Fruit fly (Drosophila melanogaster) whole organism, embryonic: Measurements from ENCODE around the gene cni.

ENCODE experiments used
- Antp ChIP-seq: fragments of 200-800 bp; sonication (Bioruptor generic); optimal IDR thresholded peaks from 3 replicates; lab custom pipeline; 2016; ENCODE audit warnings: missing biosample characterization, missing genetic modification characterization
- Bteb2 ChIP-seq: fragments of 200-800 bp; sonication (Bioruptor generic); optimal IDR thresholded peaks from 2 replicates; lab custom pipeline; 2016; ENCODE audit warnings: missing biosample characterization, missing genetic modification characterization
- CG11398 ChIP-seq: fragments of 200-800 bp; sonication (Bioruptor generic); optimal IDR thresholded peaks from 2 replicates; lab custom pipeline; 2016; ENCODE audit warnings: missing biosample characterization, missing genetic modification characterization
- CG12155 ChIP-seq: fragments of 200-800 bp; sonication (Bioruptor generic); optimal IDR thresholded peaks from 3 replicates; lab custom pipeline; 2016; ENCODE audit warnings: missing biosample characterization, missing genetic modification characterization
- CG12391 ChIP-seq: fragments of 200-800 bp; sonication (Bioruptor generic); optimal IDR thresholded peaks from 3 replicates; lab custom pipeline; 2018; ENCODE audit warnings: missing biosample characterization, mild to moderate bottlenecking, missing genetic modification characterization, moderate library complexity
- CG13287 ChIP-seq: fragments of 200-800 bp; sonication (Bioruptor generic); IDR thresholded peaks from 2 replicates; pipeline ENCODE4 v1.3.6; 2022; ENCODE audit warnings: missing biosample characterization, missing genetic modification characterization; ENCODE audit not compliant: partially characterized antibody
- CG13624 ChIP-seq: fragments of 200-800 bp; sonication (Bioruptor generic); optimal IDR thresholded peaks from 2 replicates; lab custom pipeline; 2016; ENCODE audit warnings: missing biosample characterization, missing genetic modification characterization
- CG14441 ChIP-seq: fragments of 200-800 bp; sonication (Bioruptor generic); IDR thresholded peaks from 2 replicates; pipeline ENCODE4 v1.3.6; 2022; ENCODE audit warnings: missing biosample characterization, missing genetic modification characterization
- CG1647 ChIP-seq: fragments of 200-800 bp; sonication (Bioruptor generic); optimal IDR thresholded peaks from 3 replicates; lab custom pipeline; 2016; ENCODE audit warnings: missing biosample characterization, missing genetic modification characterization
- CG17912 ChIP-seq: fragments of 200-800 bp; sonication (Bioruptor generic); optimal IDR thresholded peaks from 2 replicates; lab custom pipeline; 2018; ENCODE audit warnings: missing biosample characterization, mild to moderate bottlenecking, missing genetic modification characterization
- CG2202 ChIP-seq: fragments of 200-800 bp; sonication (Bioruptor generic); optimal IDR thresholded peaks from 2 replicates; lab custom pipeline; 2018; ENCODE audit warnings: missing biosample characterization, mild to moderate bottlenecking, missing genetic modification characterization
- CG30403 ChIP-seq: fragments of 200-800 bp; sonication (Bioruptor generic); optimal IDR thresholded peaks from 3 replicates; lab custom pipeline; 2016; ENCODE audit warnings: missing biosample characterization, missing genetic modification characterization
- CG32532 ChIP-seq: fragments of 200-800 bp; sonication (Bioruptor generic); IDR thresholded peaks from 2 replicates; pipeline ENCODE4 v1.3.6; 2022; ENCODE audit warnings: missing biosample characterization, missing genetic modification characterization
- CG3847 ChIP-seq: fragments of 200-800 bp; sonication (Bioruptor generic); IDR thresholded peaks from 2 replicates; pipeline ENCODE4 v1.3.6; 2022; ENCODE audit warnings: missing biosample characterization, missing genetic modification characterization
- CG4424 ChIP-seq: fragments of 200-800 bp; sonication (Bioruptor generic); optimal IDR thresholded peaks from 3 replicates; lab custom pipeline; 2016; ENCODE audit warnings: missing biosample characterization, missing genetic modification characterization
- CG6254 ChIP-seq: fragments of 200-800 bp; sonication (Bioruptor generic); optimal IDR thresholded peaks from 3 replicates; lab custom pipeline; 2017; ENCODE audit warnings: mild to moderate bottlenecking, missing biosample characterization, missing genetic modification reagents, missing genetic modification characterization
- CG7271 ChIP-seq: fragments of 200-800 bp; sonication (Bioruptor generic); optimal IDR thresholded peaks from 2 replicates; lab custom pipeline; 2018; ENCODE audit warnings: missing biosample characterization, mild to moderate bottlenecking, missing genetic modification characterization, moderate library complexity
- CG7786 ChIP-seq: fragments of 200-800 bp; sonication (Bioruptor generic); optimal IDR thresholded peaks from 2 replicates; lab custom pipeline; 2016; ENCODE audit warnings: missing biosample characterization, missing genetic modification characterization
- CG7963 ChIP-seq: fragments of 200-800 bp; sonication (Bioruptor generic); IDR thresholded peaks from 3 replicates; pipeline ENCODE4 v1.3.6; 2022; ENCODE audit warnings: missing biosample characterization, missing genetic modification characterization; ENCODE audit not compliant: partially characterized antibody
- CG8281 ChIP-seq: fragments of 200-800 bp; sonication (Bioruptor generic); optimal IDR thresholded peaks from 2 replicates; lab custom pipeline; 2018; ENCODE audit warnings: missing biosample characterization, mild to moderate bottlenecking, missing genetic modification characterization, moderate library complexity
- CG8290 ChIP-seq, 3 experiments: fragments of 200-800 bp; sonication (Bioruptor generic); optimal IDR thresholded peaks; 2 replicates each; lab custom pipeline; 2016 to 2019; ENCODE audit warnings: missing biosample characterization in 3 of 3, missing genetic modification characterization in 3 of 3, mild to moderate bottlenecking in 2 of 3, moderate library complexity in 1 of 3
- CG9609 ChIP-seq: fragments of 200-800 bp; sonication (Bioruptor generic); optimal IDR thresholded peaks from 3 replicates; lab custom pipeline; 2016; ENCODE audit warnings: missing biosample characterization, missing genetic modification characterization
- CG9876 ChIP-seq: fragments of 200-800 bp; sonication (Bioruptor generic); optimal IDR thresholded peaks from 2 replicates; lab custom pipeline; 2016; ENCODE audit warnings: missing biosample characterization, missing genetic modification characterization
- CTCF ChIP-seq: fragments of 200-800 bp; sonication (Bioruptor generic); optimal IDR thresholded peaks from 2 replicates; lab custom pipeline; 2017; ENCODE audit warnings: missing biosample characterization, mild to moderate bottlenecking, missing genetic modification characterization, moderate library complexity
- Deaf1 ChIP-seq: fragments of 200-800 bp; optimal IDR thresholded peaks from 3 replicates; lab custom pipeline; 2019; ENCODE audit warnings: missing biosample characterization, mild to moderate bottlenecking, missing genetic modification characterization, moderate library complexity
- ERR ChIP-seq: fragments of 200-800 bp; sonication (Bioruptor generic); optimal IDR thresholded peaks from 2 replicates; lab custom pipeline; 2016; ENCODE audit warnings: missing biosample characterization, missing genetic modification characterization
- HLH4C ChIP-seq: fragments of 200-800 bp; sonication (Bioruptor generic); IDR thresholded peaks from 3 replicates; pipeline ENCODE4 v1.3.6; 2022; ENCODE audit warnings: missing biosample characterization, missing genetic modification characterization; ENCODE audit not compliant: partially characterized antibody
- Hand ChIP-seq: fragments of 200-800 bp; sonication (Bioruptor generic); optimal IDR thresholded peaks from 2 replicates; lab custom pipeline; 2017; ENCODE audit warnings: mild to moderate bottlenecking, missing biosample characterization, missing genetic modification reagents, missing genetic modification characterization
- Med ChIP-seq: fragments of 200-800 bp; sonication (Bioruptor generic); peaks from one replicate; lab custom pipeline; 2016; ENCODE audit warnings: missing biosample characterization, missing genetic modification characterization, mild to moderate bottlenecking, inconsistent platforms, moderate library complexity
- NFAT ChIP-seq: fragments of 200-800 bp; sonication (Bioruptor generic); IDR thresholded peaks from 2 replicates; pipeline ENCODE4 v1.3.6; 2022; ENCODE audit warnings: missing biosample characterization, missing genetic modification characterization
- Six4 ChIP-seq: fragments of 200-800 bp; sonication (Bioruptor generic); optimal IDR thresholded peaks from 2 replicates; lab custom pipeline; 2016; ENCODE audit warnings: missing biosample characterization, missing genetic modification characterization
- Stat92E ChIP-seq, 3 experiments: fragments of >200 bp in 2 of 3; fragments of 200-800 bp in 1 of 3; sonication (Bioruptor generic) in 1 of 3; optimal IDR thresholded peaks; 2 replicates each; lab custom pipeline; 2017 to 2019; ENCODE audit warnings: missing biosample characterization in 3 of 3, missing genetic modification characterization in 3 of 3, mild to moderate bottlenecking in 1 of 3, moderate library complexity in 1 of 3
- Taf1 ChIP-seq: fragments of 200-800 bp; sonication (Bioruptor generic); IDR thresholded peaks from 2 replicates; pipeline ENCODE4 v1.3.6; 2022; ENCODE audit warnings: missing biosample characterization, missing genetic modification characterization
- amos ChIP-seq: fragments of 200-800 bp; sonication (Bioruptor generic); IDR thresholded peaks from 2 replicates; pipeline ENCODE4 v1.3.6; 2022; ENCODE audit warnings: missing biosample characterization, missing genetic modification characterization; ENCODE audit not compliant: partially characterized antibody
- btn ChIP-seq: fragments of 200-800 bp; sonication (Bioruptor generic); optimal IDR thresholded peaks from 2 replicates; lab custom pipeline; 2016; ENCODE audit warnings: missing biosample characterization, missing genetic modification characterization
- dan ChIP-seq: fragments of 200-800 bp; sonication (Bioruptor generic); IDR thresholded peaks from 2 replicates; pipeline ENCODE4 v1.3.6; 2022; ENCODE audit warnings: missing biosample characterization, missing genetic modification characterization
- dati ChIP-seq: fragments of 200-800 bp; sonication (Bioruptor generic); IDR thresholded peaks from 2 replicates; pipeline ENCODE4 v1.3.6; 2022; ENCODE audit warnings: missing biosample characterization, missing genetic modification characterization
- emc ChIP-seq: fragments of 200-800 bp; sonication (Bioruptor generic); optimal IDR thresholded peaks from 2 replicates; lab custom pipeline; 2016; ENCODE audit warnings: missing biosample characterization, missing genetic modification characterization
- eve ChIP-seq, 2 experiments: fragments of >200 bp; optimal IDR thresholded peaks; 2 replicates each; lab custom pipeline; 2017; ENCODE audit warnings: missing biosample characterization in 2 of 2, missing genetic modification characterization in 2 of 2
- grn ChIP-seq: fragments of 200-800 bp; sonication (Bioruptor generic); optimal IDR thresholded peaks from 3 replicates; lab custom pipeline; 2017; ENCODE audit warnings: missing biosample characterization, missing genetic modification characterization
- hkb ChIP-seq, 2 experiments: fragments of 200-800 bp in 1 of 2; fragments of >200 bp in 1 of 2; sonication (Bioruptor generic) in 1 of 2; IDR thresholded peaks in 1 of 2; optimal IDR thresholded peaks in 1 of 2; 2 replicates each; pipeline versions ENCODE4 v1.3.6 to Lab custom; 2017 to 2022; ENCODE audit warnings: missing biosample characterization in 1 of 2, missing genetic modification characterization in 1 of 2
- insv ChIP-seq, 2 experiments: fragments of 200-800 bp; sonication (Bioruptor generic); optimal IDR thresholded peaks; 3 replicates each; lab custom pipeline; 2016 to 2018; ENCODE audit warnings: missing biosample characterization in 2 of 2, missing genetic modification characterization in 2 of 2
- jigr1 ChIP-seq: fragments of 200-800 bp; sonication (Bioruptor generic); IDR thresholded peaks from 3 replicates; pipeline ENCODE4 v1.3.6; 2022; ENCODE audit warnings: missing biosample characterization, missing genetic modification characterization
- otp ChIP-seq: fragments of 200-800 bp; sonication (Bioruptor generic); IDR thresholded peaks from 3 replicates; pipeline ENCODE4, ENCODE4 v1.3.6; 2022; ENCODE audit warnings: missing biosample characterization, missing genetic modification characterization
- sd ChIP-seq: fragments of 200-800 bp; sonication (Bioruptor generic); optimal IDR thresholded peaks from 3 replicates; lab custom pipeline; 2018; ENCODE audit warnings: missing biosample characterization, mild to moderate bottlenecking, missing genetic modification characterization, moderate library complexity
- sens-2 ChIP-seq: fragments of 200-800 bp; sonication (Bioruptor generic); IDR thresholded peaks from 2 replicates; pipeline ENCODE4 v1.3.6; 2022; ENCODE audit warnings: missing biosample characterization, missing genetic modification characterization
- sim ChIP-seq: fragments of 200-800 bp; sonication (Bioruptor generic); IDR thresholded peaks from 2 replicates; pipeline ENCODE4 v1.3.6; 2022; ENCODE audit warnings: missing biosample characterization, missing genetic modification characterization
- tna ChIP-seq: fragments of 200-800 bp; sonication (Bioruptor generic); IDR thresholded peaks from 2 replicates; pipeline ENCODE4 v1.3.6; 2022; ENCODE audit warnings: missing biosample characterization, missing genetic modification characterization; ENCODE audit not compliant: partially characterized antibody

cni gene

DNA sequence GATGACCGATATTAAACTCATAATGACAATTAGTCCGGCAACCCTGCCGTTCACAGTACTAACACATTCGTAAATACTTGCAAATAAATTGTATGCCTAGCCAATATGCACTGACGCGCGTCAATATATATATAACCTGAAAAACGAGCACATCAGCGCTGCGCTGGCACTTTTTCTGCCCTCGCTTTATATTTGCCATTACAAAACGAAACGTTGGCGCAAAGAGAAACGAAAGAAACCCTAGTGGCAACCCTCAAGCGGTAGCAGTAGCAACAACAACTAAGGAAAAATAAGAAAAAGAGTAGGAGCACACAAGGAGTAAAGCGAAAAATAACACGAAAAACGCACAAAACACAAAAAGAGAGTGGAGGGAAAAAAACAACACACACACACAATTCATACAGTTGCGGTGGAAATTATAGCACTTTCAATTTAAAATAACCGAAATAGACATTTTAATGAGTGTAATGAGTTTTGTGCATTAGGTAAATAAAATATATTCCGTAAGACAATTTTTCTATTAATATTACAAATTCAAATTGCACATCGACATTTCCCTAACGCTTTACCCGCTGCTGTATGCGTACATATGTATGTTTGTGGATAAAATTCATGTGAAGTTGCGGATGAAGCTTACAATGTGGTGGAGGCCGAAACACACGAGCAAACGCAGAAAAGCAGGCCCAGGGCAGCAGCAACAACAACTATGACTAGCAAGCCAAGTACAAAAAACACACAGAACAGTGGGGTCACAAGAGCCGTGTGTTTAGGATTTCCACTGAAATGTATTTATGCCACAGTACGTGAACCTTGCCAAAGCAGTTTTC lies 40.4 kb upstream of the cni start (continued):
- TF ChIP-seq CG12155 (GFP tag; lab: Kevin White, UChicago) = peak; percentile 97
- peak; percentile 96 for TF ChIP-seq sim (GFP tag; lab: Robert Waterston, UW)
- TF ChIP-seq grn (GFP tag; lab: Kevin White, UChicago) = peak; percentile 88
- peak; percentile 28 for TF ChIP-seq CG13287 (GFP tag; lab: Robert Waterston, UW)
- peak; percentile 100 for TF ChIP-seq Med (GFP tag; lab: Kevin White, UChicago)
- TF ChIP-seq hkb (optimal IDR thresholded peaks at IDR 0.05; lab: Kevin White, UChicago) = no peak
- TF ChIP-seq hkb (GFP tag; IDR thresholded peaks at IDR 0.05; lab: Robert Waterston, UW) = peak; percentile 100
- TF ChIP-seq Six4 (GFP tag; lab: Kevin White, UChicago) = peak; percentile 98
- peak; percentile 99 for TF ChIP-seq Bteb2 (GFP tag; lab: Kevin White, UChicago)
- peak; percentile 96 for TF ChIP-seq jigr1 (GFP tag; lab: Robert Waterston, UW)
- TF ChIP-seq sd (tag; lab: Kevin White, UChicago) = peak; percentile 97
- TF ChIP-seq sens-2 (GFP tag; lab: Robert Waterston, UW) = peak; percentile 99
- peak; percentile 99 for TF ChIP-seq Hand (GFP tag; lab: Kevin White, UChicago)
- peak; percentile 95 for TF ChIP-seq CG17912 (GFP tag; lab: Kevin White, UChicago)
- peak; percentile 71 for TF ChIP-seq CTCF (GFP tag; lab: Kevin White, UChicago)
- TF ChIP-seq CG32532 (GFP tag; lab: Robert Waterston, UW) = peak; percentile 99
- TF ChIP-seq Antp (GFP tag; lab: Kevin White, UChicago) = peak; percentile 97
- TF ChIP-seq CG11398 (GFP tag; lab: Kevin White, UChicago) = peak; percentile 97
- peak; percentile 90 for TF ChIP-seq Deaf1
- TF ChIP-seq amos = no peak; the same call in 1 of the 2 replicates
- TF ChIP-seq NFAT (GFP tag; lab: Robert Waterston, UW) = peak; percentile 98
- peak; percentile 76 to 100 for TF ChIP-seq eve (GFP tag; optimal IDR thresholded peaks at IDR 0.05; lab: Kevin White, UChicago)
- TF ChIP-seq dati = peak; percentile 98
- TF ChIP-seq HLH4C = no peak
- TF ChIP-seq CG13624 (GFP tag; lab: Kevin White, UChicago) = peak; percentile 99
- TF ChIP-seq CG7963 = no peak
- TF ChIP-seq CG3847 (GFP tag; lab: Robert Waterston, UW) = peak; percentile 99
- peak; percentile 97 for TF ChIP-seq ERR (GFP tag; lab: Kevin White, UChicago)
- peak; percentile 93 for TF ChIP-seq CG9876
- peak; percentile 98 for TF ChIP-seq otp (GFP tag; lab: Robert Waterston, UW)
- peak; percentile 99 for TF ChIP-seq CG30403 (GFP tag; lab: Kevin White, UChicago)
- TF ChIP-seq CG8290 (GFP tag; optimal IDR thresholded peaks at IDR 0.05; lab: Kevin White, UChicago) = peak; percentile 98
- TF ChIP-seq CG8290 (tag; optimal IDR thresholded peaks at IDR 0.05; lab: Kevin White, UChicago) = peak; percentile 95 to 99
- peak; percentile 99 for TF ChIP-seq CG14441 (GFP tag; lab: Robert Waterston, UW)
- TF ChIP-seq CG9609 (GFP tag; lab: Kevin White, UChicago) = peak; percentile 97
- peak; percentile 56 to 83 for TF ChIP-seq insv (GFP tag; optimal IDR thresholded peaks at IDR 0.05; lab: Kevin White, UChicago)
- TF ChIP-seq CG1647 (GFP tag; lab: Kevin White, UChicago) = peak; percentile 98
- TF ChIP-seq CG12391 (tag; lab: Kevin White, UChicago) = peak; percentile 99
- TF ChIP-seq tna = no peak
- TF ChIP-seq CG8281 (tag; lab: Kevin White, UChicago) = peak; percentile 95
- peak; percentile 97 for TF ChIP-seq btn (GFP tag; lab: Kevin White, UChicago)
- peak; percentile 97 for TF ChIP-seq CG6254
- peak; percentile 98 for TF ChIP-seq Taf1 (GFP tag; lab: Robert Waterston, UW)
- TF ChIP-seq emc (GFP tag; lab: Kevin White, UChicago) = peak; percentile 92
- TF ChIP-seq dan = peak; percentile 94
- TF ChIP-seq Stat92E (GFP tag; optimal IDR thresholded peaks at IDR 0.05; lab: Kevin White, UChicago) = peak in 1 of 3 experiments; percentile 99
- TF ChIP-seq CG7786 (GFP tag; lab: Kevin White, UChicago) = peak; percentile 97
- peak; percentile 94 for TF ChIP-seq CG7271 (tag; lab: Kevin White, UChicago)
- peak; percentile 99 for TF ChIP-seq CG4424 (GFP tag; lab: Kevin White, UChicago)
- TF ChIP-seq CG2202 = peak; percentile 99
